Fruit fly (Drosophila melanogaster) whole organism, pupa: Measurements from ENCODE around the gene Lcp65Aa.

Experiments
- CG10348 ChIP-seq: fragments of 200-800 bp; sonication (Bioruptor generic); IDR thresholded peaks from 2 replicates; pipeline ENCODE4 v1.3.6; 2022; ENCODE audit warnings: missing biosample characterization, missing genetic modification characterization
- rn ChIP-seq: fragments of 200-800 bp; sonication (Bioruptor generic); IDR thresholded peaks from 2 replicates; pipeline ENCODE4 v1.3.6; 2022; ENCODE audit warnings: missing biosample characterization, missing genetic modification characterization

DNA sequence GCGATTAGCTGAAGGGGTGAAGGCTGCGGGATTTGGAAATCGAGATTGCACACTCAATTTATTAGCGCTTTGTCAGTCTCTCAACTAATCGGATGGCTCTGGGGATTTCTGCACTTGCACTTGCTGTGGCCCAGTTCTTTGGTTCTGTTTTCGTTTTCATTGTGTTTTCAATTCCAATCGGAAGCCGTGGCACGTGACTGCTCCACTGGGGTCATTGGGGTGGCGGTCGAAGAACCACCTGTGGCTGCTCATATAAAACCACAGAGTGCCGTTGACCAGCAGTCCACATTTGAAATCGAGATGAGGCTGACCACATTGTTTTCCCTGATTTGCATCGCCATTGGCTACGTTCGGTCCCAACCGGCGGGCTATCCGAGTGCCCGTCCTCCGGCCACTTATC is 9.4 kb downstream of the Lcp65Aa start, which contains the start of gene Cpr65Az:
- TF ChIP-seq rn (GFP tag; lab: Robert Waterston, UW) = no peak
- TF ChIP-seq CG10348 (GFP tag; lab: Robert Waterston, UW) = no peak
